Fruit fly (Drosophila melanogaster) whole organism, prepupa: Measurements from ENCODE around the gene CG33325.
A peak's percentile ranks its signal among the peaks of the same experiment; 100 is the strongest.

Experiments
- CG10669 ChIP-seq: fragments of 200-800 bp; sonication (Bioruptor generic); optimal IDR thresholded peaks from 3 replicates; lab custom pipeline; 2018; ENCODE audit warnings: missing biosample characterization, mild to moderate bottlenecking, missing genetic modification characterization, moderate library complexity
- CG1621 ChIP-seq: fragments of 200-800 bp; sonication (Bioruptor generic); optimal IDR thresholded peaks from 3 replicates; lab custom pipeline; 2018; ENCODE audit warnings: missing biosample characterization, mild to moderate bottlenecking, missing genetic modification characterization
- CG3919 ChIP-seq: fragments of 200-800 bp; sonication (Bioruptor generic); optimal IDR thresholded peaks from 3 replicates; lab custom pipeline; 2016; ENCODE audit warnings: missing biosample characterization, missing genetic modification characterization
- CG4318 ChIP-seq: fragments of 200-800 bp; sonication (Bioruptor generic); optimal IDR thresholded peaks from 3 replicates; lab custom pipeline; 2017; ENCODE audit warnings: missing biosample characterization, mild to moderate bottlenecking, missing genetic modification characterization
- CG7368 ChIP-seq: fragments of 200-800 bp; sonication (Bioruptor generic); optimal IDR thresholded peaks from 3 replicates; lab custom pipeline; 2016; ENCODE audit warnings: missing biosample characterization, missing genetic modification characterization
- CG8632 ChIP-seq: fragments of 200-800 bp; sonication (Bioruptor generic); optimal IDR thresholded peaks from 3 replicates; lab custom pipeline; 2016; ENCODE audit warnings: missing biosample characterization, missing genetic modification characterization
- Eip93F ChIP-seq: fragments of 200-800 bp; sonication (Bioruptor generic); optimal IDR thresholded peaks from 2 replicates; lab custom pipeline; 2016; ENCODE audit warnings: missing biosample characterization, mild to moderate bottlenecking, missing genetic modification characterization
- Sox15 ChIP-seq: fragments of 200-800 bp; sonication (Bioruptor generic); optimal IDR thresholded peaks from 3 replicates; lab custom pipeline; 2016; ENCODE audit warnings: missing biosample characterization, missing genetic modification characterization
- achi ChIP-seq: fragments of 200-800 bp; sonication (Bioruptor generic); optimal IDR thresholded peaks from 3 replicates; lab custom pipeline; 2016; ENCODE audit warnings: missing biosample characterization, missing genetic modification characterization
- acj6 ChIP-seq: fragments of 200-800 bp; sonication (Bioruptor generic); optimal IDR thresholded peaks from 3 replicates; lab custom pipeline; 2016; ENCODE audit warnings: missing biosample characterization, missing genetic modification characterization
- pdm3 ChIP-seq: fragments of 200-800 bp; sonication (Bioruptor generic); optimal IDR thresholded peaks from 3 replicates; lab custom pipeline; 2016; ENCODE audit warnings: missing biosample characterization, missing genetic modification characterization
- spab ChIP-seq: fragments of 200-800 bp; sonication (Bioruptor generic); optimal IDR thresholded peaks from 2 replicates; lab custom pipeline; 2017; ENCODE audit warnings: missing biosample characterization, mild to moderate bottlenecking, missing genetic modification characterization, missing genetic modification reagents

DNA sequence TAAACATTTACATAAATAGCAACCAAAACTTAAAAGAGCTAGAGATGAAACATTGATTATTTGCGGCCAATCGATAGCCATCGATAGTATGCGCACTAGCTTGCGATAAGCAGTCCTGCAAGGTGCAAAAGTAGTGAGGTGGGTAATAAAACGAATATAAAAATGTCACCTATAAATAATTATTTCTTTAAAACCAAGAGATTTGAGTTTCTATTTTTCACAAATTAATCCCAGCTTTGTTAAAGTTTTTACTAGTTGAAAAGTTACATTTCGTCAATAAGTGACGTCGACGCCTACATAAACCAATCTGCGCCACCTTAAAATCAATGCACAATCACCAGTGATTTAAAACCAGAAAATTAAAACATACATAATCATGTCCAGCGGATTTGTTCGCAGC lies 29.1 kb downstream of the CG33325 start, which contains the start of the genes Mkk4 and SLIRP2:
- TF ChIP-seq CG3919 (peak; percentile 99), Sox15 (GFP tag; lab: Kevin White, UChicago) (peak; percentile 99), spab (GFP tag; lab: Kevin White, UChicago) (peak; percentile 97), achi (GFP tag; lab: Kevin White, UChicago) (peak; percentile 98), pdm3 (GFP tag; lab: Kevin White, UChicago) (peak; percentile 99), CG8632 (GFP tag; lab: Kevin White, UChicago) (peak; percentile 98), CG1621 (peak; percentile 98), Eip93F (GFP tag; lab: Kevin White, UChicago) (peak; percentile 96), CG7368 (GFP tag; lab: Kevin White, UChicago) (peak; percentile 98), CG4318 (GFP tag; lab: Kevin White, UChicago) (peak; percentile 98), acj6 (GFP tag; lab: Kevin White, UChicago) (peak; percentile 99), CG10669 (GFP tag; lab: Kevin White, UChicago) (peak; percentile 99)
